Worm (Caenorhabditis elegans) whole organism, L2 larva: ENCODE measurements around the gene alg-3.

Experiments used
- F13H6.1 ChIP-seq: sonication (generic microtip); optimal IDR thresholded peaks from 2 replicates; lab custom pipeline; 2016; ENCODE audit warnings: missing genetic modification characterization, missing compliant biosample characterization
- R02D3.7 ChIP-seq: fragments of 150-350 bp; optimal IDR thresholded peaks from 2 replicates; lab custom pipeline; 2014; ENCODE audit warnings: missing biosample characterization, missing genetic modification characterization
- aly-2 ChIP-seq: fragments of 150-350 bp; optimal IDR thresholded peaks from 2 replicates; lab custom pipeline; 2014; ENCODE audit warnings: missing biosample characterization, missing genetic modification characterization
- sma-3 ChIP-seq: sonication (generic microtip); optimal IDR thresholded peaks from 2 replicates; lab custom pipeline; 2016; ENCODE audit warnings: missing genetic modification reagents, missing genetic modification characterization, missing compliant biosample characterization
- unc-62 ChIP-seq: fragments of 150-350 bp; optimal IDR thresholded peaks from 2 replicates; lab custom pipeline; 2014; ENCODE audit warnings: missing biosample characterization, missing genetic modification reagents, missing genetic modification characterization
- ztf-11 ChIP-seq: sonication (generic microtip); optimal IDR thresholded peaks from 2 replicates; lab custom pipeline; 2017; ENCODE audit warnings: missing biosample characterization, missing genetic modification characterization

DNA sequence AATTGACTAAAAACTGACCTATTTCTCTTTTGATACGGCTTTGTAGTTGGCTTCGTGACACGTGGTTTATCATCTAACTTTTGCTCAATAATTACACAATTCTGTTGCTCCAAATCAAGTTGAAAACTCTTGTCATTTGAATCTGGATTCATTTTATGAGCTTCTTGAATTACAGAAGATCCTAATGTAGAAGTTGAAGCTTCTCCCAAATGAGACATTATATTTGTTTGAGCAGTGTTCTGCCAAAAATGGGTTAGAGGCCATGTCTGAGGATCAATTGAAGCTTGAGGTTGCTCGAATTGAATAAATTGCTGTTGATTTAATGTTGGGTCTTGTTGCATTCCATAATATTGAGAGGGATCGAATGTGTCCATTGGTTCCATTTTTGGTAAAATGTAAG, 6.5 kb upstream of the alg-3 start:
- TF ChIP-seq sma-3 (GFP tag; lab: Kevin White, UChicago) (no peak), ztf-11 (tag; lab: Kevin White, UChicago) (no peak), unc-62 (GFP tag; lab: Kevin White, UChicago) (no peak), aly-2 (tag; lab: Kevin White, UChicago) (no peak), F13H6.1 (tag; lab: Kevin White, UChicago) (no peak), R02D3.7 (no peak)
